Fruit fly (Drosophila melanogaster): ENCODE data around the gene Saf-B.

dm6 chr3R:24799503-24799902 lies 17.8 kb upstream of the Saf-B start, which contains the start of gene Ude:
- no peak for TF ChIP-seq wdn (GFP tag; IDR thresholded peaks at IDR 0.05)
- TF ChIP-seq Dll (GFP tag; IDR thresholded peaks at IDR 0.05; ENCODE audit: partially characterized antibody) = no peak

Data from whole organism, embryonic.